Worm (Caenorhabditis elegans): Measurements from ENCODE around the gene C47A4.5.

ce11 chrIV:13716279-13716678 lies 29.2 kb upstream of the C47A4.5 start, which contains the start of gene C47A4.1:
- TF ChIP-seq pha-4 (tag; optimal IDR thresholded peaks at IDR 0.05) (no peak), snpc-4 (tag; optimal IDR thresholded peaks at IDR 0.05) (no peak), unc-62 (GFP tag; optimal IDR thresholded peaks at IDR 0.05) (no peak)
